Worm (Caenorhabditis elegans): ENCODE measurements around the gene C05E11.7.

The C05E11.7 gene

ce11 chrX:4585579-4585978 lies at the start of gene C05E11.7:
Gene C05E11.7, minus strand, starts transcription at chrX:4585679.
- TF ChIP-seq ceh-100 (GFP tag; IDR thresholded peaks at IDR 0.05), result no peak
- no peak for TF ChIP-seq unc-130 (GFP tag; optimal IDR thresholded peaks at IDR 0.05)
- TF ChIP-seq bed-1 (GFP tag; IDR thresholded peaks at IDR 0.05), result no peak
- TF ChIP-seq ceh-79 (tag; optimal IDR thresholded peaks at IDR 0.05), result no peak
- TF ChIP-seq F22D6.2 (tag; optimal IDR thresholded peaks at IDR 0.05), result no peak
- TF ChIP-seq dpff-1 (tag; optimal IDR thresholded peaks at IDR 0.05), result no peak
- no peak for TF ChIP-seq madf-10 (tag; optimal IDR thresholded peaks at IDR 0.05)
- no peak for TF ChIP-seq hlh-12 (tag; optimal IDR thresholded peaks at IDR 0.05)
- TF ChIP-seq zfh-2 (GFP tag; conservative IDR thresholded peaks at IDR 0.05), result no peak
- no peak for TF ChIP-seq F57C9.4 (tag; optimal IDR thresholded peaks at IDR 0.05)
- no peak for TF ChIP-seq fkh-3 (tag; optimal IDR thresholded peaks at IDR 0.05)

- TF ChIP-seq tlf-1 (GFP tag; optimal IDR thresholded peaks at IDR 0.05), result no peak
- TF ChIP-seq nhr-80 (tag; optimal IDR thresholded peaks at IDR 0.05), result peak; percentile 60
Measured at ce11 chrX:4632088-4632487, 46.6 kb upstream of the C05E11.7 start, which contains the start of gene slcr-46.1. Gene slcr-46.1, plus strand, starts transcription at chrX:4632361.

- TF ChIP-seq die-1 (tag; optimal IDR thresholded peaks at IDR 0.05) (no peak), him-1 (tag; optimal IDR thresholded peaks at IDR 0.05) (no peak), ZK185.1 (tag; optimal IDR thresholded peaks at IDR 0.05; ENCODE audit: poor library complexity, severe bottlenecking) (no peak), ceh-100 (GFP tag; IDR thresholded peaks at IDR 0.05) (no peak), B0019.2 (GFP tag; conservative IDR thresholded peaks at IDR 0.05) (no peak), ceh-40 (GFP tag; IDR thresholded peaks at IDR 0.05) (no peak), cebp-2 (GFP tag; IDR thresholded peaks at IDR 0.05) (no peak), unc-62 (GFP tag; optimal IDR thresholded peaks at IDR 0.05) (no peak), snpc-1.1 (tag; optimal IDR thresholded peaks at IDR 0.05; ENCODE audit: insufficient read depth) (no peak), ccch-3 (GFP tag; optimal IDR thresholded peaks at IDR 0.05) (no peak), rpc-1 (optimal IDR thresholded peaks at IDR 0.05) (no peak), rpc-1 (tag; optimal IDR thresholded peaks at IDR 0.05) (no peak), madf-8 (GFP tag; conservative IDR thresholded peaks at IDR 0.05) (no peak), efl-1 (GFP tag; optimal IDR thresholded peaks at IDR 0.05) (no peak), pbrm-1 (GFP tag; IDR thresholded peaks at IDR 0.05) (no peak), F22D6.2 (tag; optimal IDR thresholded peaks at IDR 0.05) (no peak), let-526 (GFP tag; IDR thresholded peaks at IDR 0.05) (no peak), unc-130 (GFP tag; optimal IDR thresholded peaks at IDR 0.05) (no peak), madf-3 (GFP tag; IDR thresholded peaks at IDR 0.05) (no peak), lin-26 (GFP tag; IDR thresholded peaks at IDR 0.05) (no peak), hlh-12 (tag; optimal IDR thresholded peaks at IDR 0.05) (no peak)
Measured at ce11 chrX:4628817-4629575, 43.5 kb upstream of the C05E11.7 start.

ce11 chrX:4628350-4628749 lies 42.9 kb upstream of the C05E11.7 start:
- no peak for TF ChIP-seq snpc-4 (GFP tag; optimal IDR thresholded peaks at IDR 0.05)
- no peak for TF ChIP-seq snpc-4 (tag; optimal IDR thresholded peaks at IDR 0.05)
- no peak for TF ChIP-seq B0035.1 (tag; optimal IDR thresholded peaks at IDR 0.05)
- TF ChIP-seq unc-130 (GFP tag; optimal IDR thresholded peaks at IDR 0.05), result no peak
- no peak for TF ChIP-seq nhr-179 (tag; optimal IDR thresholded peaks at IDR 0.05)
- TF ChIP-seq ztf-6 (GFP tag; IDR thresholded peaks at IDR 0.05), result no peak
- TF ChIP-seq F39B2.1 (GFP tag; IDR thresholded peaks at IDR 0.05), result no peak
- no peak for TF ChIP-seq sdz-38 (tag; optimal IDR thresholded peaks at IDR 0.05)
- no peak for TF ChIP-seq die-1 (tag; optimal IDR thresholded peaks at IDR 0.05)
- TF ChIP-seq sptf-2 (GFP tag; optimal IDR thresholded peaks at IDR 0.05), result no peak
- no peak for TF ChIP-seq aptf-2 (GFP tag; conservative IDR thresholded peaks at IDR 0.05)
- TF ChIP-seq dpl-1 (GFP tag; optimal IDR thresholded peaks at IDR 0.05), result no peak
- no peak for TF ChIP-seq madf-3 (GFP tag; IDR thresholded peaks at IDR 0.05)
- no peak for TF ChIP-seq lin-40 (tag; optimal IDR thresholded peaks at IDR 0.05)
- TF ChIP-seq mcd-1 (GFP tag; IDR thresholded peaks at IDR 0.05), result no peak
- TF ChIP-seq ceh-79 (tag; optimal IDR thresholded peaks at IDR 0.05), result no peak
- no peak for TF ChIP-seq atf-7 (tag; optimal IDR thresholded peaks at IDR 0.05)
- no peak for TF ChIP-seq lsy-27 (tag; optimal IDR thresholded peaks at IDR 0.05; ENCODE audit: borderline replicate concordance, insufficient read depth)
- TF ChIP-seq mel-28 (tag; optimal IDR thresholded peaks at IDR 0.05; ENCODE audit: borderline replicate concordance), result no peak
- no peak for TF ChIP-seq him-1 (tag; optimal IDR thresholded peaks at IDR 0.05)

Data from whole organism, young adult.